Fruit fly (Drosophila melanogaster) whole organism, pupa: ENCODE data around the gene aurB.

Experiments
- CG10348 ChIP-seq: fragments of 200-800 bp; sonication (Bioruptor generic); IDR thresholded peaks from 2 replicates; pipeline ENCODE4 v1.3.6; 2022; ENCODE audit warnings: missing biosample characterization, missing genetic modification characterization
- CG12605 ChIP-seq: fragments of 200-800 bp; sonication (Bioruptor generic); IDR thresholded peaks from 2 replicates; pipeline ENCODE4 v1.3.6; 2022; ENCODE audit warnings: missing biosample characterization, missing genetic modification characterization
- CG17806 ChIP-seq: fragments of 200-800 bp; sonication (Bioruptor generic); optimal IDR thresholded peaks from 2 replicates; lab custom pipeline; 2018; ENCODE audit warnings: missing biosample characterization, mild to moderate bottlenecking, missing genetic modification characterization, moderate library complexity
- CG32121 ChIP-seq: fragments of 200-800 bp; sonication (Bioruptor generic); IDR thresholded peaks from 2 replicates; pipeline ENCODE4 v1.3.6; 2022; ENCODE audit warnings: missing biosample characterization, missing genetic modification characterization
- CG8301 ChIP-seq: fragments of 200-800 bp; sonication (Bioruptor generic); optimal IDR thresholded peaks from 2 replicates; lab custom pipeline; 2018; ENCODE audit warnings: missing biosample characterization, mild to moderate bottlenecking, missing genetic modification characterization
- CG9948 ChIP-seq: fragments of 200-800 bp; sonication (Bioruptor generic); optimal IDR thresholded peaks from 2 replicates; lab custom pipeline; 2018; ENCODE audit warnings: missing biosample characterization, mild to moderate bottlenecking, missing genetic modification characterization, moderate library complexity
- EcR ChIP-seq: fragments of 200-800 bp; sonication (Bioruptor generic); optimal IDR thresholded peaks from 3 replicates; lab custom pipeline; 2019; ENCODE audit warnings: missing biosample characterization, missing genetic modification characterization, mild to moderate bottlenecking, moderate library complexity, missing genetic modification reagents
- Ets98B ChIP-seq: fragments of 200-800 bp; sonication (Bioruptor generic); IDR thresholded peaks from 2 replicates; pipeline ENCODE4 v1.3.6; 2022; ENCODE audit warnings: missing biosample characterization, missing genetic modification characterization
- Pif1A ChIP-seq: fragments of 200-800 bp; sonication (Bioruptor generic); optimal IDR thresholded peaks from 3 replicates; lab custom pipeline; 2016; ENCODE audit warnings: missing biosample characterization, missing genetic modification characterization
- Pif1B ChIP-seq: fragments of 200-800 bp; sonication (Bioruptor generic); optimal IDR thresholded peaks from 3 replicates; lab custom pipeline; 2016; ENCODE audit warnings: missing biosample characterization, missing genetic modification characterization
- fd96Ca ChIP-seq: fragments of 200-800 bp; sonication (Bioruptor generic); IDR thresholded peaks from 3 replicates; pipeline ENCODE4 v1.3.6; 2022; ENCODE audit warnings: missing biosample characterization, missing genetic modification characterization
- gl ChIP-seq: fragments of 200-800 bp; sonication (Bioruptor generic); optimal IDR thresholded peaks from 2 replicates; lab custom pipeline; 2018; ENCODE audit warnings: missing biosample characterization, mild to moderate bottlenecking, missing genetic modification characterization

- TF ChIP-seq CG8301, result no peak
- TF ChIP-seq EcR (GFP tag; lab: Kevin White, UChicago), result no peak
- TF ChIP-seq Pif1B (GFP tag; lab: Kevin White, UChicago), result no peak
- TF ChIP-seq fd96Ca (GFP tag; lab: Robert Waterston, UW), result no peak
- no peak for TF ChIP-seq CG9948 (tag; lab: Kevin White, UChicago)
- TF ChIP-seq CG17806, result no peak
- no peak for TF ChIP-seq CG10348 (GFP tag; lab: Robert Waterston, UW)
- TF ChIP-seq CG12605 (GFP tag; lab: Robert Waterston, UW), result no peak
- no peak for TF ChIP-seq CG32121 (GFP tag; lab: Robert Waterston, UW)
- TF ChIP-seq gl (tag; lab: Kevin White, UChicago), result no peak
- no peak for TF ChIP-seq Pif1A (GFP tag; lab: Kevin White, UChicago)
- TF ChIP-seq Ets98B (GFP tag; lab: Robert Waterston, UW), result no peak
Measured at dm6 chr2L:10818807-10819206, 39.1 kb downstream of the aurB start, which contains the start of gene CG6508.
